Worm (Caenorhabditis elegans) whole organism, L2 larva: ENCODE measurements around the gene M01A8.1.

ENCODE experiments used
- alr-1 ChIP-seq: fragments of 150-350 bp; optimal IDR thresholded peaks from 2 replicates; lab custom pipeline; 2014; ENCODE audit warnings: missing biosample characterization, missing genetic modification characterization
- ama-1 ChIP-seq: fragments of 150-350 bp; optimal IDR thresholded peaks from 2 replicates; lab custom pipeline; 2018; ENCODE audit warnings: inconsistent platforms
- blmp-1 ChIP-seq: sonication (generic microtip); optimal IDR thresholded peaks from 2 replicates; lab custom pipeline; 2017; ENCODE audit warnings: missing genetic modification characterization, mild to moderate bottlenecking, missing compliant biosample characterization, antibody characterized with exemption, moderate library complexity; ENCODE audit not compliant: insufficient read depth
- ceh-82 ChIP-seq: fragments of 150-350 bp; optimal IDR thresholded peaks from 2 replicates; lab custom pipeline; 2014; ENCODE audit warnings: missing biosample characterization, missing genetic modification characterization
- egl-27 ChIP-seq: sonication (generic microtip); optimal IDR thresholded peaks from 3 replicates; lab custom pipeline; 2017; ENCODE audit warnings: missing biosample characterization, missing genetic modification reagents, missing genetic modification characterization
- elt-3 ChIP-seq: sonication (generic microtip); optimal IDR thresholded peaks from 2 replicates; lab custom pipeline; 2017; ENCODE audit warnings: missing biosample characterization, missing genetic modification characterization
- nhr-11 ChIP-seq: fragments of 150-350 bp; optimal IDR thresholded peaks from 2 replicates; lab custom pipeline; 2014; ENCODE audit warnings: missing biosample characterization, missing genetic modification characterization
- nhr-237 ChIP-seq: fragments of 150-350 bp; optimal IDR thresholded peaks from 2 replicates; lab custom pipeline; 2014; ENCODE audit warnings: missing biosample characterization, missing genetic modification characterization
- nhr-25 ChIP-seq: fragments of 150-350 bp; sonication (generic microtip); optimal IDR thresholded peaks from 3 replicates; lab custom pipeline; 2014; ENCODE audit warnings: missing biosample characterization, missing genetic modification characterization
- nhr-6 ChIP-seq: fragments of 150-350 bp; optimal IDR thresholded peaks from 2 replicates; lab custom pipeline; 2014; ENCODE audit warnings: missing biosample characterization, missing genetic modification characterization
- nhr-77 ChIP-seq: fragments of 150-350 bp; optimal IDR thresholded peaks from 2 replicates; lab custom pipeline; 2014; ENCODE audit warnings: missing biosample characterization, missing genetic modification characterization
- skn-1 ChIP-seq: sonication (generic microtip); optimal IDR thresholded peaks from 2 replicates; lab custom pipeline; 2017; ENCODE audit warnings: missing biosample characterization, missing genetic modification characterization
- snpc-4 ChIP-seq: fragments of 150-350 bp; optimal IDR thresholded peaks from 2 replicates; lab custom pipeline; 2014; ENCODE audit warnings: missing biosample characterization, missing genetic modification characterization

DNA sequence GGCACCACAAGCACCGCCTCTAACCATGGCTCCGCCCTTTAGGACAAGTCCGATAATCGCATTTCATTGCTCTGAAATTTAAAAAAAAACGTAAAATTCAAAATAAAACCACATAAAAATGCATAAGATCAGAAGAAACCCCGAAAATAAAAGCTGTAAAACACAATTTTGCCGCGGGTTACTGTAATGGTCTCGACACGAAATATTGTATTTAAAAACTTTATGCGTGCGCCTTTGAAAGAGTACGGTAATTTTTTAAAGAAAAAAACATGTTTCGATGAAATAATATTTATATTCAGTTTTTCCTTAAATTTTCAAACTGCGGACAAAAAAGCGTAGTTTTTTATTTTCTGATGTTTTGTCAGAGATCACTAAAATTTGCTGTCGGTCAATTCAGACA lies 28.3 kb upstream of the M01A8.1 start, which contains the start of gene rnr-1:
- TF ChIP-seq egl-27 (tag; lab: Kevin White, UChicago) (no peak), nhr-25 (tag; lab: Kevin White, UChicago) (no peak), skn-1 (no peak), elt-3 (no peak), ama-1 (lab: Kevin White, UChicago) (no peak), alr-1 (tag; lab: Kevin White, UChicago) (no peak), nhr-237 (no peak), nhr-11 (tag; lab: Kevin White, UChicago) (no peak), nhr-6 (tag; lab: Kevin White, UChicago) (no peak), snpc-4 (tag; lab: Kevin White, UChicago) (no peak), ceh-82 (tag; lab: Kevin White, UChicago) (no peak), nhr-77 (no peak), blmp-1 (no peak)
